Worm (Caenorhabditis elegans) whole organism, L4 larva: ENCODE results near the gene cpsf-4.

Experiments used
- F10B5.3 ChIP-seq: sonication (generic microtip); optimal IDR thresholded peaks from 2 replicates; lab custom pipeline; 2016; ENCODE audit warnings: mild to moderate bottlenecking, missing genetic modification characterization, missing compliant biosample characterization
- F26F4.8 ChIP-seq: fragments of 200-800 bp; sonication (Bioruptor generic); conservative IDR thresholded peaks from 2 replicates; pipeline ENCODE4 v1.3.6; 2022; ENCODE audit warnings: missing genetic modification characterization, missing compliant biosample characterization
- F44E2.7 ChIP-seq: fragments of 200-800 bp; sonication (Bioruptor generic); IDR thresholded peaks from 2 replicates; pipeline ENCODE4 v2.1.2; 2022; ENCODE audit warnings: missing genetic modification characterization, missing compliant biosample characterization
- F49E8.2 ChIP-seq: sonication (generic microtip); optimal IDR thresholded peaks from 2 replicates; lab custom pipeline; 2016; ENCODE audit warnings: missing compliant biosample characterization, mild to moderate bottlenecking, missing genetic modification characterization, borderline replicate concordance
- T20F7.1 ChIP-seq: fragments of 200-800 bp; sonication (Bioruptor generic); optimal IDR thresholded peaks from 2 replicates; lab custom pipeline; 2018; ENCODE audit warnings: mild to moderate bottlenecking, missing genetic modification characterization, missing compliant biosample characterization
- Y105C5A.15 ChIP-seq: fragments of 200-800 bp; sonication (Bioruptor generic); IDR thresholded peaks from 2 replicates; pipeline ENCODE4 v1.3.6; 2022; ENCODE audit warnings: missing genetic modification characterization, missing compliant biosample characterization
- aha-1 ChIP-seq: fragments of 150-350 bp; peaks from one replicate; lab custom pipeline; 2014; ENCODE audit warnings: missing biosample characterization, missing genetic modification characterization
- attf-4 ChIP-seq: sonication (generic microtip); optimal IDR thresholded peaks from 3 replicates; lab custom pipeline; 2017; ENCODE audit warnings: missing biosample characterization, missing genetic modification characterization
- ceh-28 ChIP-seq: fragments of 150-350 bp; optimal IDR thresholded peaks from 2 replicates; lab custom pipeline; 2014; ENCODE audit warnings: missing biosample characterization, missing genetic modification reagents, missing genetic modification characterization
- ceh-32 ChIP-seq: sonication (generic microtip); optimal IDR thresholded peaks from 2 replicates; lab custom pipeline; 2016; ENCODE audit warnings: mild to moderate bottlenecking, missing genetic modification characterization, missing compliant biosample characterization; ENCODE audit not compliant: poor library complexity
- ceh-44 ChIP-seq: fragments of 200-800 bp; sonication (Bioruptor generic); IDR thresholded peaks from 2 replicates; pipeline ENCODE4 v1.3.6; 2022; ENCODE audit warnings: missing genetic modification reagents, missing genetic modification characterization, missing compliant biosample characterization
- daf-8 ChIP-seq: fragments of 200-800 bp; sonication (Bioruptor generic); IDR thresholded peaks from 2 replicates; pipeline ENCODE4 v1.3.6; 2022; ENCODE audit warnings: missing genetic modification characterization, missing compliant biosample characterization
- dmd-9 ChIP-seq: fragments of 200-800 bp; sonication (Bioruptor generic); IDR thresholded peaks from 2 replicates; pipeline ENCODE4 v1.3.6; 2022; ENCODE audit warnings: missing genetic modification reagents, missing genetic modification characterization, missing compliant biosample characterization
- dpl-1 ChIP-seq: fragments of 150-350 bp; optimal IDR thresholded peaks from 2 replicates; lab custom pipeline; 2014; ENCODE audit warnings: missing biosample characterization, missing genetic modification reagents, missing genetic modification characterization
- gei-8 ChIP-seq: fragments of 200-800 bp; sonication (Bioruptor generic); optimal IDR thresholded peaks from 2 replicates; lab custom pipeline; 2018; ENCODE audit warnings: mild to moderate bottlenecking, missing genetic modification characterization, missing compliant biosample characterization
- hif-1 ChIP-seq, 2 experiments: sonication (generic microtip); optimal IDR thresholded peaks; 2 replicates each; lab custom pipeline; 2016 to 2017; ENCODE audit warnings: missing compliant biosample characterization in 2 of 2, missing genetic modification characterization in 2 of 2, missing genetic modification reagents in 2 of 2, missing genotype in 2 of 2, mild to moderate bottlenecking in 1 of 2
- hmg-1.1 ChIP-seq: fragments of 200-800 bp; sonication (Bioruptor generic); IDR thresholded peaks from 2 replicates; pipeline ENCODE4 v1.3.6; 2022; ENCODE audit warnings: missing genetic modification reagents, missing genetic modification characterization, missing compliant biosample characterization
- lim-7 ChIP-seq: fragments of 200-800 bp; sonication (Bioruptor generic); IDR thresholded peaks from 2 replicates; pipeline ENCODE4 v1.3.6; 2022; ENCODE audit warnings: missing genetic modification characterization, missing compliant biosample characterization
- lin-1 ChIP-seq: fragments of 200-800 bp; sonication (Bioruptor generic); IDR thresholded peaks from 2 replicates; pipeline ENCODE4 v1.3.6; 2022; ENCODE audit warnings: missing genetic modification reagents, missing genetic modification characterization, missing compliant biosample characterization
- lin-38 ChIP-seq: fragments of 200-800 bp; sonication (Bioruptor generic); IDR thresholded peaks from 2 replicates; pipeline ENCODE4 v1.3.6; 2022; ENCODE audit warnings: missing genetic modification reagents, missing genetic modification characterization, missing compliant biosample characterization
- lin-39 ChIP-seq: fragments of 150-350 bp; optimal IDR thresholded peaks from 2 replicates; lab custom pipeline; 2014; ENCODE audit warnings: missing biosample characterization, missing genetic modification reagents, missing genetic modification characterization
- lir-3 ChIP-seq: sonication (generic microtip); optimal IDR thresholded peaks from 2 replicates; lab custom pipeline; 2016; ENCODE audit warnings: mild to moderate bottlenecking, missing genetic modification characterization, missing compliant biosample characterization
- madf-5 ChIP-seq, 2 experiments: fragments of 200-800 bp; sonication (Bioruptor generic); IDR thresholded peaks; 2 replicates each; pipeline ENCODE4 v1.3.6; 2022; ENCODE audit warnings: missing compliant biosample characterization in 2 of 2, missing genetic modification characterization in 2 of 2
- madf-9 ChIP-seq: fragments of 200-800 bp; sonication (Bioruptor generic); conservative IDR thresholded peaks from 2 replicates; pipeline ENCODE4 v1.3.6; 2022; ENCODE audit warnings: missing genetic modification reagents, missing genetic modification characterization, missing compliant biosample characterization
- mdl-1 ChIP-seq, 2 experiments: fragments of 150-350 bp in 1 of 2; sonication (generic microtip) in 1 of 2; optimal IDR thresholded peaks; 2 replicates each; lab custom pipeline; 2014 to 2017; ENCODE audit warnings: missing biosample characterization in 2 of 2, missing genetic modification characterization in 2 of 2
- mdt-29 ChIP-seq: fragments of 200-800 bp; sonication (Bioruptor generic); IDR thresholded peaks from 2 replicates; pipeline ENCODE4 v1.3.6; 2022; ENCODE audit warnings: missing genetic modification reagents, missing genetic modification characterization, missing compliant biosample characterization
- mep-1 ChIP-seq: fragments of 150-350 bp; sonication (generic microtip); optimal IDR thresholded peaks from 3 replicates; lab custom pipeline; 2014; ENCODE audit warnings: missing biosample characterization, missing genetic modification characterization
- mxl-2 ChIP-seq: fragments of 200-800 bp; sonication (Bioruptor generic); conservative IDR thresholded peaks from 2 replicates; pipeline ENCODE4 v1.3.6; 2022; ENCODE audit warnings: missing genetic modification reagents, missing genetic modification characterization, missing compliant biosample characterization
- nhr-102 ChIP-seq: sonication (generic microtip); optimal IDR thresholded peaks from 2 replicates; lab custom pipeline; 2016; ENCODE audit warnings: mild to moderate bottlenecking, missing genetic modification characterization, moderate library complexity, missing compliant biosample characterization
- nhr-237 ChIP-seq: sonication (generic microtip); optimal IDR thresholded peaks from 2 replicates; lab custom pipeline; 2017; ENCODE audit warnings: missing biosample characterization, missing genetic modification characterization
- nhr-28 ChIP-seq: fragments of 150-350 bp; optimal IDR thresholded peaks from 2 replicates; lab custom pipeline; 2014; ENCODE audit warnings: missing biosample characterization, missing genetic modification characterization
- nhr-41 ChIP-seq: fragments of 200-800 bp; sonication (Bioruptor generic); IDR thresholded peaks from 2 replicates; pipeline ENCODE4 v1.3.6; 2022; ENCODE audit warnings: missing genetic modification reagents, missing genetic modification characterization, missing compliant biosample characterization
- nhr-6 ChIP-seq: fragments of 150-350 bp; optimal IDR thresholded peaks from 2 replicates; lab custom pipeline; 2014; ENCODE audit warnings: missing biosample characterization, missing genetic modification characterization
- php-3 ChIP-seq: fragments of 200-800 bp; sonication (Bioruptor generic); IDR thresholded peaks from 2 replicates; pipeline ENCODE4 v1.3.6; 2022; ENCODE audit warnings: missing genetic modification reagents, missing genetic modification characterization, missing compliant biosample characterization
- pqm-1 ChIP-seq: sonication (generic microtip); optimal IDR thresholded peaks from 2 replicates; lab custom pipeline; 2017; ENCODE audit warnings: missing biosample characterization, missing genetic modification characterization
- rbr-2 ChIP-seq: sonication (generic microtip); optimal IDR thresholded peaks from 2 replicates; lab custom pipeline; 2016; ENCODE audit warnings: missing genotype, missing genetic modification characterization, missing compliant biosample characterization
- set-16 ChIP-seq: fragments of 200-800 bp; sonication (Bioruptor generic); IDR thresholded peaks from 2 replicates; pipeline ENCODE4 v1.3.6; 2022; ENCODE audit warnings: missing genetic modification reagents, missing genetic modification characterization, missing compliant biosample characterization
- snpc-4 ChIP-seq: fragments of 150-350 bp; optimal IDR thresholded peaks from 2 replicates; lab custom pipeline; 2014; ENCODE audit warnings: missing biosample characterization, missing genetic modification characterization
- tag-97 ChIP-seq: fragments of 200-800 bp; sonication (Bioruptor generic); IDR thresholded peaks from 2 replicates; pipeline ENCODE4 v1.3.6; 2022; ENCODE audit warnings: missing genetic modification characterization, missing compliant biosample characterization
- zip-11 ChIP-seq: fragments of 200-800 bp; sonication (Bioruptor generic); IDR thresholded peaks from 2 replicates; pipeline ENCODE4 v1.3.6; 2022; ENCODE audit warnings: missing genetic modification characterization, missing compliant biosample characterization
- ztf-11 ChIP-seq: fragments of 150-350 bp; optimal IDR thresholded peaks from 2 replicates; lab custom pipeline; 2014; ENCODE audit warnings: missing biosample characterization, missing genetic modification characterization

cpsf-4 gene

ce11 chrIV:12078907-12079523 lies 14.2 kb downstream of the cpsf-4 start, which contains the start of gene lex-1 (continued):
- TF ChIP-seq ztf-11 (tag; lab: Kevin White, UChicago), result no peak
- TF ChIP-seq T20F7.1 (GFP tag; lab: Kevin White, UChicago), result no peak
- peak in 1 of 2 experiments; percentile 1 for TF ChIP-seq hif-1 (tag; optimal IDR thresholded peaks at IDR 0.05; lab: Kevin White, UChicago)
- TF ChIP-seq aha-1 (tag; lab: Kevin White, UChicago), result no peak
- TF ChIP-seq rbr-2, result no peak
- TF ChIP-seq mep-1 (tag; lab: Kevin White, UChicago), result peak; percentile 46
- TF ChIP-seq nhr-102 (tag; lab: Kevin White, UChicago), result no peak
- peak; percentile 19 for TF ChIP-seq nhr-28 (tag; lab: Kevin White, UChicago)
- no peak for TF ChIP-seq lim-7 (GFP tag; lab: Robert Waterston, UW)
- no peak for TF ChIP-seq php-3 (GFP tag; lab: Robert Waterston, UW)
- TF ChIP-seq tag-97 (GFP tag; lab: Robert Waterston, UW), result no peak
- TF ChIP-seq attf-4 (tag; lab: Kevin White, UChicago), result no peak
- no peak for TF ChIP-seq nhr-237 (tag; lab: Kevin White, UChicago)
- no peak for TF ChIP-seq gei-8 (GFP tag; lab: Kevin White, UChicago)
- TF ChIP-seq hmg-1.1 (GFP tag; lab: Robert Waterston, UW), result 0 out of 2 replicates have a peak, but pooled peaks have one; percentile 25
- TF ChIP-seq lin-38 (GFP tag; lab: Robert Waterston, UW), result peak; percentile 81
- no peak for TF ChIP-seq daf-8
- TF ChIP-seq lir-3, result no peak
- TF ChIP-seq Y105C5A.15 (GFP tag; lab: Robert Waterston, UW), result no peak
- TF ChIP-seq dmd-9 (GFP tag; lab: Robert Waterston, UW), result no peak
- no peak for TF ChIP-seq mxl-2 (GFP tag; lab: Robert Waterston, UW)

ce11 chrIV:12078112-12078812 lies 15.0 kb downstream of the cpsf-4 start, which contains the start of gene tmed-1:
TSS of gene tmed-1 (minus strand) at chrIV:12078162.
- TF ChIP-seq F10B5.3 (tag; lab: Kevin White, UChicago) (no peak), dpl-1 (no peak), madf-9 (GFP tag; lab: Robert Waterston, UW) (no peak), zip-11 (no peak), nhr-6 (tag; lab: Kevin White, UChicago) (no peak), lin-39 (tag; lab: Kevin White, UChicago) (no peak), F49E8.2 (tag; lab: Kevin White, UChicago) (no peak), F44E2.7 (GFP tag; lab: Robert Waterston, UW) (no peak)

ce11 chrIV:12075497-12075896 lies 17.7 kb downstream of the cpsf-4 start, which contains the start of gene K08E4.7:
TSS of gene K08E4.7 (plus strand) at chrIV:12075797.
- TF ChIP-seq mdl-1 (tag; optimal IDR thresholded peaks at IDR 0.05; lab: Kevin White, UChicago) (no peak), madf-5 (GFP tag; IDR thresholded peaks at IDR 0.05; lab: Robert Waterston, UW) (no peak), ceh-44 (GFP tag; lab: Robert Waterston, UW) (no peak), nhr-41 (GFP tag; lab: Robert Waterston, UW) (no peak), lin-1 (GFP tag; lab: Robert Waterston, UW) (no peak), ztf-11 (tag; lab: Kevin White, UChicago) (no peak), F26F4.8 (no peak), ceh-28 (no peak), mdt-29 (no peak), T20F7.1 (GFP tag; lab: Kevin White, UChicago) (no peak), snpc-4 (tag; lab: Kevin White, UChicago) (no peak), ceh-32 (tag; lab: Kevin White, UChicago) (no peak), pqm-1 (no peak), set-16 (GFP tag; lab: Robert Waterston, UW) (no peak)
- TF ChIP-seq, all 104 proteins: peak for 0
